Fruit fly (Drosophila melanogaster) whole organism, embryonic: Measurements from ENCODE around the gene spz5.

ENCODE experiments used
- Ada2b ChIP-seq: fragments of 200-800 bp; sonication (Bioruptor generic); IDR thresholded peaks from 2 replicates; pipeline ENCODE4 v1.3.6; 2022; ENCODE audit warnings: missing biosample characterization, missing genetic modification characterization
- Antp ChIP-seq: fragments of 200-800 bp; sonication (Bioruptor generic); optimal IDR thresholded peaks from 3 replicates; lab custom pipeline; 2016; ENCODE audit warnings: missing biosample characterization, missing genetic modification characterization
- B-H1 ChIP-seq: fragments of 200-800 bp; sonication (Bioruptor generic); IDR thresholded peaks from 3 replicates; pipeline ENCODE4 v1.3.6; 2022; ENCODE audit warnings: missing biosample characterization, missing genetic modification characterization
- Blimp-1 ChIP-seq: fragments of 200-800 bp; sonication (Bioruptor generic); optimal IDR thresholded peaks from 3 replicates; lab custom pipeline; 2018; ENCODE audit warnings: missing biosample characterization, missing genetic modification characterization, mild to moderate bottlenecking, moderate library complexity, missing genetic modification reagents
- CG1647 ChIP-seq: fragments of 200-800 bp; sonication (Bioruptor generic); optimal IDR thresholded peaks from 3 replicates; lab custom pipeline; 2016; ENCODE audit warnings: missing biosample characterization, missing genetic modification characterization
- CG2712 ChIP-seq: fragments of 200-800 bp; optimal IDR thresholded peaks from 3 replicates; lab custom pipeline; 2019; ENCODE audit warnings: missing biosample characterization, mild to moderate bottlenecking, missing genetic modification characterization, moderate library complexity
- CG2889 ChIP-seq: fragments of 200-800 bp; sonication (Bioruptor generic); IDR thresholded peaks from 3 replicates; pipeline ENCODE4 v1.3.6; 2022; ENCODE audit warnings: missing biosample characterization, missing genetic modification characterization
- CG31388 ChIP-seq: fragments of 200-800 bp; sonication (Bioruptor generic); optimal IDR thresholded peaks from 2 replicates; lab custom pipeline; 2016; ENCODE audit warnings: missing biosample characterization, missing genetic modification characterization
- CG4360 ChIP-seq: fragments of 200-800 bp; sonication (Bioruptor generic); IDR thresholded peaks from 2 replicates; pipeline ENCODE4 v1.3.6; 2022; ENCODE audit warnings: missing biosample characterization, missing genetic modification characterization
- CG43689 ChIP-seq: fragments of 200-800 bp; sonication (Bioruptor generic); IDR thresholded peaks from 2 replicates; pipeline ENCODE4 v1.3.6; 2022; ENCODE audit warnings: missing biosample characterization, missing genetic modification characterization
- CG4707 ChIP-seq: fragments of 200-800 bp; sonication (Bioruptor generic); optimal IDR thresholded peaks from 2 replicates; lab custom pipeline; 2018; ENCODE audit warnings: missing biosample characterization, mild to moderate bottlenecking, missing genetic modification characterization, moderate library complexity
- CG6791 ChIP-seq: fragments of 200-800 bp; sonication (Bioruptor generic); IDR thresholded peaks from 3 replicates; pipeline ENCODE4 v1.3.6; 2022; ENCODE audit warnings: missing biosample characterization, missing genetic modification characterization; ENCODE audit not compliant: partially characterized antibody
- CG8089 ChIP-seq: fragments of 200-800 bp; sonication (Bioruptor generic); optimal IDR thresholded peaks from 3 replicates; lab custom pipeline; 2016; ENCODE audit warnings: missing biosample characterization, missing genetic modification characterization
- Chrac-16 ChIP-seq: fragments of 200-800 bp; sonication (Bioruptor generic); optimal IDR thresholded peaks from 3 replicates; lab custom pipeline; 2016; ENCODE audit warnings: missing biosample characterization, missing genetic modification characterization
- CoRest ChIP-seq: fragments of 200-800 bp; sonication (Bioruptor generic); optimal IDR thresholded peaks from 3 replicates; lab custom pipeline; 2018; ENCODE audit warnings: missing biosample characterization, mild to moderate bottlenecking, missing genetic modification characterization, moderate library complexity
- Dbx ChIP-seq: fragments of 200-800 bp; sonication (Bioruptor generic); IDR thresholded peaks from 3 replicates; pipeline ENCODE4 v1.3.6; 2022; ENCODE audit warnings: missing biosample characterization, missing genetic modification characterization
- Deaf1 ChIP-seq: fragments of 200-800 bp; optimal IDR thresholded peaks from 3 replicates; lab custom pipeline; 2019; ENCODE audit warnings: missing biosample characterization, mild to moderate bottlenecking, missing genetic modification characterization, moderate library complexity
- Dp ChIP-seq: fragments of 200-800 bp; sonication (Bioruptor generic); optimal IDR thresholded peaks from 2 replicates; lab custom pipeline; 2018; ENCODE audit warnings: missing biosample characterization, mild to moderate bottlenecking, missing genetic modification characterization, moderate library complexity
- Ets97D ChIP-seq: fragments of 200-800 bp; sonication (Bioruptor generic); optimal IDR thresholded peaks from 3 replicates; lab custom pipeline; 2016; ENCODE audit warnings: missing biosample characterization, missing genetic modification characterization
- Gsc ChIP-seq: fragments of 200-800 bp; sonication (Bioruptor generic); IDR thresholded peaks from 2 replicates; pipeline ENCODE4 v1.3.6; 2022; ENCODE audit warnings: missing biosample characterization, missing genetic modification characterization
- H2.0 ChIP-seq: fragments of 200-800 bp; sonication (Bioruptor generic); IDR thresholded peaks from 2 replicates; pipeline ENCODE4 v1.3.6; 2022; ENCODE audit warnings: missing biosample characterization, missing genetic modification characterization
- Hand ChIP-seq: fragments of 200-800 bp; sonication (Bioruptor generic); optimal IDR thresholded peaks from 2 replicates; lab custom pipeline; 2017; ENCODE audit warnings: mild to moderate bottlenecking, missing biosample characterization, missing genetic modification reagents, missing genetic modification characterization
- HmgZ ChIP-seq: fragments of 200-800 bp; sonication (Bioruptor generic); optimal IDR thresholded peaks from 2 replicates; lab custom pipeline; 2018; ENCODE audit warnings: missing biosample characterization, mild to moderate bottlenecking, missing genetic modification characterization
- Ravus ChIP-seq: fragments of 200-800 bp; sonication (Bioruptor generic); IDR thresholded peaks from 2 replicates; pipeline ENCODE4 v1.3.6; 2022; ENCODE audit warnings: missing biosample characterization, missing genetic modification characterization
- Stat92E ChIP-seq, 3 experiments: fragments of >200 bp in 2 of 3; fragments of 200-800 bp in 1 of 3; sonication (Bioruptor generic) in 1 of 3; optimal IDR thresholded peaks; 2 replicates each; lab custom pipeline; 2017 to 2019; ENCODE audit warnings: missing biosample characterization in 3 of 3, missing genetic modification characterization in 3 of 3, mild to moderate bottlenecking in 1 of 3, moderate library complexity in 1 of 3
- abd-A ChIP-seq: fragments of 200-800 bp; sonication (Bioruptor generic); optimal IDR thresholded peaks from 3 replicates; lab custom pipeline; 2019; ENCODE audit warnings: missing biosample characterization, mild to moderate bottlenecking, missing genetic modification characterization, moderate library complexity
- aop ChIP-seq: fragments of 200-800 bp; sonication (Bioruptor generic); IDR thresholded peaks from 2 replicates; pipeline ENCODE4 v1.3.6; 2022; ENCODE audit warnings: missing biosample characterization, missing genetic modification characterization
- ato ChIP-seq: fragments of 200-800 bp; sonication (Bioruptor generic); IDR thresholded peaks from 2 replicates; pipeline ENCODE4 v1.3.6; 2022; ENCODE audit warnings: missing biosample characterization, missing genetic modification characterization; ENCODE audit not compliant: partially characterized antibody
- emc ChIP-seq: fragments of 200-800 bp; sonication (Bioruptor generic); optimal IDR thresholded peaks from 2 replicates; lab custom pipeline; 2016; ENCODE audit warnings: missing biosample characterization, missing genetic modification characterization
- ewg ChIP-seq: fragments of 200-800 bp; sonication (Bioruptor generic); optimal IDR thresholded peaks from 3 replicates; lab custom pipeline; 2017; ENCODE audit warnings: mild to moderate bottlenecking, missing biosample characterization, missing genetic modification reagents, missing genetic modification characterization
- eyg ChIP-seq: fragments of 200-800 bp; sonication (Bioruptor generic); optimal IDR thresholded peaks from 3 replicates; lab custom pipeline; 2016; ENCODE audit warnings: missing biosample characterization, missing genetic modification characterization
- fu2 ChIP-seq: fragments of 200-800 bp; sonication (Bioruptor generic); optimal IDR thresholded peaks from 2 replicates; lab custom pipeline; 2016; ENCODE audit warnings: missing biosample characterization, missing genetic modification characterization
- grau ChIP-seq: fragments of 200-800 bp; optimal IDR thresholded peaks from 3 replicates; lab custom pipeline; 2019; ENCODE audit warnings: missing biosample characterization, mild to moderate bottlenecking, missing genetic modification characterization, moderate library complexity
- hbn ChIP-seq: fragments of 200-800 bp; sonication (Bioruptor generic); IDR thresholded peaks from 2 replicates; pipeline ENCODE4 v1.3.6; 2022; ENCODE audit warnings: missing biosample characterization, missing genetic modification characterization; ENCODE audit not compliant: partially characterized antibody
- ind ChIP-seq: fragments of 200-800 bp; sonication (Bioruptor generic); optimal IDR thresholded peaks from 3 replicates; lab custom pipeline; 2016; ENCODE audit warnings: missing biosample characterization, missing genetic modification characterization
- inv ChIP-seq: fragments of 200-800 bp; sonication (Bioruptor generic); IDR thresholded peaks from 2 replicates; pipeline ENCODE4 v1.3.6; 2022; ENCODE audit warnings: missing biosample characterization, missing genetic modification characterization; ENCODE audit not compliant: partially characterized antibody
- klu ChIP-seq: fragments of 200-800 bp; sonication (Bioruptor generic); IDR thresholded peaks from 2 replicates; pipeline ENCODE4 v1.3.6; 2022; ENCODE audit warnings: missing biosample characterization, missing genetic modification characterization
- lov ChIP-seq, 2 experiments: fragments of 200-800 bp in 1 of 2; fragments of >200 bp in 1 of 2; sonication (Bioruptor generic) in 1 of 2; IDR thresholded peaks in 1 of 2; optimal IDR thresholded peaks in 1 of 2; 2 replicates in 1 of 2; 3 replicates in 1 of 2; pipeline versions ENCODE4 v1.3.6 to Lab custom; 2017 to 2022; ENCODE audit warnings: missing biosample characterization in 1 of 2, missing genetic modification characterization in 1 of 2
- mam ChIP-seq: fragments of 200-800 bp; sonication (Bioruptor generic); optimal IDR thresholded peaks from 3 replicates; lab custom pipeline; 2016; ENCODE audit warnings: missing biosample characterization, missing genetic modification characterization
- oc ChIP-seq: fragments of 200-800 bp; sonication (Bioruptor generic); optimal IDR thresholded peaks from 2 replicates; lab custom pipeline; 2018; ENCODE audit warnings: missing biosample characterization, mild to moderate bottlenecking, missing genetic modification characterization, moderate library complexity
- otp ChIP-seq: fragments of 200-800 bp; sonication (Bioruptor generic); IDR thresholded peaks from 3 replicates; pipeline ENCODE4, ENCODE4 v1.3.6; 2022; ENCODE audit warnings: missing biosample characterization, missing genetic modification characterization
- p53 ChIP-seq: fragments of 200-800 bp; sonication (Bioruptor generic); optimal IDR thresholded peaks from 2 replicates; lab custom pipeline; 2016; ENCODE audit warnings: missing biosample characterization, missing genetic modification characterization
- psq ChIP-seq: fragments of 200-800 bp; sonication (Bioruptor generic); optimal IDR thresholded peaks from 2 replicates; lab custom pipeline; 2017; ENCODE audit warnings: missing biosample characterization, missing genetic modification characterization
- pum ChIP-seq: fragments of 200-800 bp; sonication (Bioruptor generic); optimal IDR thresholded peaks from 2 replicates; lab custom pipeline; 2016; ENCODE audit warnings: missing biosample characterization, missing genetic modification characterization
- ranshi ChIP-seq: fragments of 200-800 bp; sonication (Bioruptor generic); IDR thresholded peaks from 2 replicates; pipeline ENCODE4 v1.3.6; 2022; ENCODE audit warnings: missing biosample characterization, missing genetic modification characterization
- sc ChIP-seq, 3 experiments: fragments of >200 bp in 2 of 3; fragments of 200-800 bp in 1 of 3; sonication (Bioruptor generic) in 1 of 3; optimal IDR thresholded peaks; 2 replicates in 2 of 3; 3 replicates in 1 of 3; lab custom pipeline; 2017; ENCODE audit warnings: mild to moderate bottlenecking in 1 of 3, missing biosample characterization in 1 of 3, missing genetic modification characterization in 1 of 3, missing genetic modification reagents in 1 of 3
- toy ChIP-seq: fragments of 200-800 bp; sonication (Bioruptor generic); IDR thresholded peaks from 2 replicates; pipeline ENCODE4 v1.3.6; 2022; ENCODE audit warnings: missing biosample characterization, missing genetic modification characterization
- unpg ChIP-seq: fragments of 200-800 bp; sonication (Bioruptor generic); optimal IDR thresholded peaks from 3 replicates; lab custom pipeline; 2018; ENCODE audit warnings: missing biosample characterization, mild to moderate bottlenecking, missing genetic modification characterization, moderate library complexity
- zfh1 ChIP-seq: fragments of 200-800 bp; sonication (Bioruptor generic); IDR thresholded peaks from 3 replicates; pipeline ENCODE4 v1.3.6; 2022; ENCODE audit warnings: missing biosample characterization, missing genetic modification characterization

The spz5 gene

DNA sequence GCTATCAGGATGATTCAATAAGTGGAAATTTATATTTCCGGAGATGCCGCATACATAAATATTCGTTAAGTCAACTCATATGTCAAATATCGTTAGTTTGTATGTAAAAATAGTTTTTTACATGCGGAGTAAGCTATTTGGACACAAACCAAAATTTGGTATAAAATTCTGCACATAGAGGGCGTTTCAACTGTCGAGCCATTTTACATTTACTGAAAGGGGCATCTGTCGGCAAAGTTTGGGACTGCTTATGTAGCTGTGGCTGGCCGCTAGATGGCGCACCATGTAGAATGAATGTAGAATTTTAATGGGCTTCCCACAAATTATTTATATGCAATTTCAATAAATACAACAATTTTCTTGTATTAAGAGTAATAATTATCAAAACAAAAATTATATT lies 40.2 kb downstream of the spz5 start (continued):
- TF ChIP-seq Stat92E (GFP tag; optimal IDR thresholded peaks at IDR 0.05; lab: Kevin White, UChicago), result peak in 1 of 3 experiments; percentile 25
- TF ChIP-seq Blimp-1 (GFP tag; lab: Kevin White, UChicago), result peak; percentile 42
- TF ChIP-seq eyg (GFP tag; lab: Kevin White, UChicago), result peak; percentile 25
- TF ChIP-seq oc, result no peak
- TF ChIP-seq zfh1 (GFP tag; lab: Robert Waterston, UW), result peak; percentile 73; the same call in 2 of the 3 replicates
- no peak for TF ChIP-seq CG2889 (GFP tag; lab: Robert Waterston, UW)
- peak; percentile 2 for TF ChIP-seq CG31388 (GFP tag; lab: Kevin White, UChicago)
- peak; percentile 73 for TF ChIP-seq Ets97D (GFP tag; lab: Kevin White, UChicago)
- TF ChIP-seq Ravus, result no peak
- TF ChIP-seq klu, result peak; percentile 16; the same call in 1 of the 2 replicates
- TF ChIP-seq otp (GFP tag; lab: Robert Waterston, UW), result 0 out of 3 replicates have a peak, but pooled peaks have one; percentile 18
- TF ChIP-seq sc (optimal IDR thresholded peaks at IDR 0.05; lab: Kevin White, UChicago), result no peak
- peak; percentile 21 for TF ChIP-seq sc (GFP tag; optimal IDR thresholded peaks at IDR 0.05; lab: Kevin White, UChicago)
- no peak for TF ChIP-seq lov (optimal IDR thresholded peaks at IDR 0.05; lab: Kevin White, UChicago)
- peak; percentile 25; the same call in 1 of the 3 replicates for TF ChIP-seq lov (GFP tag; IDR thresholded peaks at IDR 0.05; lab: Robert Waterston, UW)
- peak; percentile 33 for TF ChIP-seq ewg (GFP tag; lab: Kevin White, UChicago)
- peak; percentile 83 for TF ChIP-seq Chrac-16 (GFP tag; lab: Kevin White, UChicago)
- TF ChIP-seq Ada2b (GFP tag; lab: Robert Waterston, UW), result peak; percentile 44
- TF ChIP-seq psq (GFP tag; lab: Kevin White, UChicago), result no peak
- TF ChIP-seq CG4707, result no peak
- TF ChIP-seq toy, result no peak
- TF ChIP-seq abd-A, result peak; percentile 7
- peak; percentile 11; the same call in 1 of the 2 replicates for TF ChIP-seq CG4360 (GFP tag; lab: Robert Waterston, UW)
- peak; percentile 75 for TF ChIP-seq CG8089 (GFP tag; lab: Kevin White, UChicago)
- TF ChIP-seq aop (GFP tag; lab: Robert Waterston, UW), result no peak
- TF ChIP-seq CG6791 (GFP tag; lab: Robert Waterston, UW), result peak; percentile 74
- 0 out of 2 replicates have a peak, but pooled peaks have one; percentile 15 for TF ChIP-seq hbn
- TF ChIP-seq ind (GFP tag; lab: Kevin White, UChicago), result peak; percentile 64
- TF ChIP-seq grau (tag; lab: Kevin White, UChicago), result peak; percentile 63
- TF ChIP-seq Dp (GFP tag; lab: Kevin White, UChicago), result peak; percentile 12
- TF ChIP-seq CG43689, result no peak
- TF ChIP-seq unpg (GFP tag; lab: Kevin White, UChicago), result peak; percentile 39
- TF ChIP-seq emc (GFP tag; lab: Kevin White, UChicago), result peak; percentile 25
- TF ChIP-seq CoRest, result peak; percentile 70
- peak; percentile 85 for TF ChIP-seq HmgZ (tag; lab: Kevin White, UChicago)
- TF ChIP-seq pum (GFP tag; lab: Kevin White, UChicago), result peak; percentile 74
- peak; percentile 74 for TF ChIP-seq CG2712 (tag; lab: Kevin White, UChicago)
- peak; percentile 46; the same call in 1 of the 2 replicates for TF ChIP-seq H2.0 (GFP tag; lab: Robert Waterston, UW)
- peak; percentile 48 for TF ChIP-seq CG1647
- peak; percentile 57; the same call in 1 of the 2 replicates for TF ChIP-seq ranshi (GFP tag; lab: Robert Waterston, UW)
- peak; percentile 75 for TF ChIP-seq Dbx (GFP tag; lab: Robert Waterston, UW)
- peak; percentile 70 for TF ChIP-seq mam
- no peak for TF ChIP-seq ato (GFP tag; lab: Robert Waterston, UW)
- peak; percentile 50 for TF ChIP-seq fu2
- peak; percentile 48 for TF ChIP-seq p53 (GFP tag; lab: Kevin White, UChicago)
- TF ChIP-seq B-H1 (GFP tag; lab: Robert Waterston, UW), result no peak
- no peak for TF ChIP-seq Hand (GFP tag; lab: Kevin White, UChicago)
- TF ChIP-seq Gsc, result 0 out of 2 replicates have a peak, but pooled peaks have one; percentile 4
- TF ChIP-seq Antp, result peak; percentile 80
- peak; percentile 6 for TF ChIP-seq Deaf1 (tag; lab: Kevin White, UChicago)
- no peak for TF ChIP-seq inv
